Worm (Caenorhabditis elegans) whole organism, L1 larva: ENCODE results near the gene C06C3.10.

Experiments
- C16A3.4 ChIP-seq: fragments of 150-350 bp; optimal IDR thresholded peaks from 2 replicates; lab custom pipeline; 2014; ENCODE audit warnings: missing biosample characterization, missing genetic modification characterization
- aly-2 ChIP-seq: fragments of 150-350 bp; optimal IDR thresholded peaks from 2 replicates; lab custom pipeline; 2014; ENCODE audit warnings: missing biosample characterization, missing genetic modification characterization
- fkh-4 ChIP-seq: sonication (generic microtip); optimal IDR thresholded peaks from 2 replicates; lab custom pipeline; 2016; ENCODE audit warnings: missing compliant biosample characterization, missing genetic modification characterization, borderline replicate concordance
- fos-1 ChIP-seq: fragments of 150-350 bp; optimal IDR thresholded peaks from 2 replicates; lab custom pipeline; 2014; ENCODE audit warnings: missing biosample characterization, missing genetic modification characterization
- nhr-28 ChIP-seq: fragments of 150-350 bp; optimal IDR thresholded peaks from 2 replicates; lab custom pipeline; 2014; ENCODE audit warnings: missing biosample characterization, missing genetic modification characterization
- sox-4 ChIP-seq: sonication (generic microtip); optimal IDR thresholded peaks from 2 replicates; lab custom pipeline; 2016; ENCODE audit warnings: missing genetic modification characterization, missing compliant biosample characterization
- unc-98 ChIP-seq: fragments of 200-800 bp; sonication (Bioruptor generic); IDR thresholded peaks from 2 replicates; pipeline ENCODE4 v1.3.6; 2022; ENCODE audit warnings: missing genetic modification characterization, missing compliant biosample characterization

ce11 chrII:9369394-9369793 is 7.7 kb downstream of the C06C3.10 start:
- TF ChIP-seq aly-2 (tag; lab: Kevin White, UChicago) (no peak), sox-4 (tag; lab: Kevin White, UChicago) (no peak), fkh-4 (no peak), unc-98 (GFP tag; lab: Robert Waterston, UW) (no peak), fos-1 (tag; lab: Kevin White, UChicago) (no peak), C16A3.4 (no peak), nhr-28 (no peak)
